Worm (Caenorhabditis elegans): ENCODE measurements around the gene sdha-1.

DNA sequence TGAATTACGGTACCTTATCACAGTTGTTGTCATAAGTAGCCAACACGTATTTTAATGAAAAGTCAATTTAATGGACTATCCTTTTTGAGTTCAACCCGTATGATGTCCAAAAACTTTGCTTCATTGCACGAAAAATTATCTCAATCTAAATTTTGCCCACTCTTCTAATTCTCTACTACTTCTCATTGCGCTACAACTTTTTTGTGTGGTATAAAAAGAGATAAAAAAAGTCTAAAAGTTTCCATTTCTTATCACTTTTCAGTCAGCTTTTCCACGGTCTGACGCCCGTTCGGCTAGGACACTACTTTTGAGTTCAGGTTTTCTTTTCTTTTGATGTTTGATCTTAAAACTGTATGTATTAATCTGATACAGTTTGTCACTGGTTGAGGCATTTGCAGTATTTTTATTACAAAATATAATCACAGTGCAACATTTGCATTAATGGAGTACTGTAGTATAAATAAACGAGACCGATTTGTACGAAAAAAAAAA lies 22.0 kb upstream of the sdha-1 start:
- TF ChIP-seq lin-15B (tag; optimal IDR thresholded peaks at IDR 0.05): no peak
- TF ChIP-seq sptf-1 (tag; optimal IDR thresholded peaks at IDR 0.05): no peak
- no peak for TF ChIP-seq rnt-1 (tag; optimal IDR thresholded peaks at IDR 0.05)
- no peak for TF ChIP-seq jun-1 (tag; optimal IDR thresholded peaks at IDR 0.05)
- no peak for TF ChIP-seq aly-2 (tag; optimal IDR thresholded peaks at IDR 0.05)
- no peak for TF ChIP-seq fkh-10 (GFP tag; optimal IDR thresholded peaks at IDR 0.05)
- TF ChIP-seq snpc-4 (tag; optimal IDR thresholded peaks at IDR 0.05): no peak
- TF ChIP-seq unc-30 (tag; optimal IDR thresholded peaks at IDR 0.05): no peak
